Fruit fly (Drosophila melanogaster) whole organism, embryonic: ENCODE data around the gene HBS1.

Experiments
- Adf1 ChIP-seq: fragments of 200-800 bp; sonication (Bioruptor generic); IDR thresholded peaks from 2 replicates; pipeline ENCODE4 v1.3.6; 2022; ENCODE audit warnings: missing biosample characterization, missing genetic modification characterization
- Atf-2 ChIP-seq: fragments of 200-800 bp; sonication (Bioruptor generic); optimal IDR thresholded peaks from 2 replicates; lab custom pipeline; 2016; ENCODE audit warnings: missing biosample characterization, missing genetic modification characterization
- B-H2 ChIP-seq: fragments of 200-800 bp; sonication (Bioruptor generic); optimal IDR thresholded peaks from 2 replicates; lab custom pipeline; 2018; ENCODE audit warnings: missing biosample characterization, mild to moderate bottlenecking, missing genetic modification characterization
- Blimp-1 ChIP-seq: fragments of 200-800 bp; sonication (Bioruptor generic); optimal IDR thresholded peaks from 3 replicates; lab custom pipeline; 2018; ENCODE audit warnings: missing biosample characterization, missing genetic modification characterization, mild to moderate bottlenecking, moderate library complexity, missing genetic modification reagents
- Bteb2 ChIP-seq: fragments of 200-800 bp; sonication (Bioruptor generic); optimal IDR thresholded peaks from 2 replicates; lab custom pipeline; 2016; ENCODE audit warnings: missing biosample characterization, missing genetic modification characterization
- CG10209 ChIP-seq: fragments of 200-800 bp; sonication (Bioruptor generic); optimal IDR thresholded peaks from 3 replicates; lab custom pipeline; 2017; ENCODE audit warnings: missing biosample characterization, mild to moderate bottlenecking, missing genetic modification characterization, missing genetic modification reagents
- CG10274 ChIP-seq: fragments of 200-800 bp; sonication (Bioruptor generic); optimal IDR thresholded peaks from 3 replicates; lab custom pipeline; 2017; ENCODE audit warnings: missing biosample characterization, mild to moderate bottlenecking, missing genetic modification characterization
- CG10321 ChIP-seq: fragments of 200-800 bp; sonication (Bioruptor generic); IDR thresholded peaks from 2 replicates; pipeline ENCODE4 v1.3.6; 2022; ENCODE audit warnings: missing biosample characterization, missing genetic modification characterization
- CG10979 ChIP-seq: fragments of 200-800 bp; sonication (Bioruptor generic); optimal IDR thresholded peaks from 2 replicates; lab custom pipeline; 2018; ENCODE audit warnings: missing biosample characterization, mild to moderate bottlenecking, missing genetic modification characterization, moderate library complexity
- CG12104 ChIP-seq: fragments of 200-800 bp; sonication (Bioruptor generic); optimal IDR thresholded peaks from 3 replicates; lab custom pipeline; 2016; ENCODE audit warnings: missing biosample characterization, missing genetic modification characterization
- CG12236 ChIP-seq: fragments of 200-800 bp; sonication (Bioruptor generic); optimal IDR thresholded peaks from 2 replicates; lab custom pipeline; 2016; ENCODE audit warnings: missing biosample characterization, missing genetic modification characterization
- CG12391 ChIP-seq: fragments of 200-800 bp; sonication (Bioruptor generic); optimal IDR thresholded peaks from 3 replicates; lab custom pipeline; 2018; ENCODE audit warnings: missing biosample characterization, mild to moderate bottlenecking, missing genetic modification characterization, moderate library complexity
- CG12769 ChIP-seq: fragments of 200-800 bp; sonication (Bioruptor generic); optimal IDR thresholded peaks from 2 replicates; lab custom pipeline; 2019; ENCODE audit warnings: missing biosample characterization, mild to moderate bottlenecking, missing genetic modification characterization, moderate library complexity
- CG15073 ChIP-seq: fragments of 200-800 bp; sonication (Bioruptor generic); optimal IDR thresholded peaks from 2 replicates; lab custom pipeline; 2016; ENCODE audit warnings: missing biosample characterization, missing genetic modification characterization
- CG16863 ChIP-seq: fragments of 200-800 bp; sonication (Bioruptor generic); optimal IDR thresholded peaks from 3 replicates; lab custom pipeline; 2016; ENCODE audit warnings: missing biosample characterization, missing genetic modification characterization
- CG17359 ChIP-seq: fragments of 200-800 bp; sonication (Bioruptor generic); optimal IDR thresholded peaks from 3 replicates; lab custom pipeline; 2018; ENCODE audit warnings: missing biosample characterization, mild to moderate bottlenecking, missing genetic modification characterization, moderate library complexity
- CG17912 ChIP-seq: fragments of 200-800 bp; sonication (Bioruptor generic); optimal IDR thresholded peaks from 2 replicates; lab custom pipeline; 2018; ENCODE audit warnings: missing biosample characterization, mild to moderate bottlenecking, missing genetic modification characterization
- CG18599 ChIP-seq: fragments of 200-800 bp; sonication (Bioruptor generic); optimal IDR thresholded peaks from 3 replicates; lab custom pipeline; 2017; ENCODE audit warnings: missing biosample characterization, missing genetic modification characterization, mild to moderate bottlenecking, moderate library complexity, missing genetic modification reagents
- CG31388 ChIP-seq: fragments of 200-800 bp; sonication (Bioruptor generic); optimal IDR thresholded peaks from 2 replicates; lab custom pipeline; 2016; ENCODE audit warnings: missing biosample characterization, missing genetic modification characterization
- CG32767 ChIP-seq: fragments of 200-800 bp; sonication (Bioruptor generic); IDR thresholded peaks from 2 replicates; pipeline ENCODE4 v1.3.6; 2022; ENCODE audit warnings: missing biosample characterization, missing genetic modification characterization
- CG7987 ChIP-seq: fragments of 200-800 bp; sonication (Bioruptor generic); optimal IDR thresholded peaks from 2 replicates; lab custom pipeline; 2018; ENCODE audit warnings: missing biosample characterization, mild to moderate bottlenecking, missing genetic modification characterization, moderate library complexity
- Camta ChIP-seq: fragments of 200-800 bp; sonication (Bioruptor generic); optimal IDR thresholded peaks from 2 replicates; lab custom pipeline; 2016; ENCODE audit warnings: missing biosample characterization, missing genetic modification characterization
- Dp ChIP-seq: fragments of 200-800 bp; sonication (Bioruptor generic); optimal IDR thresholded peaks from 2 replicates; lab custom pipeline; 2018; ENCODE audit warnings: missing biosample characterization, mild to moderate bottlenecking, missing genetic modification characterization, moderate library complexity
- E2f2 ChIP-seq: fragments of 200-800 bp; sonication (Bioruptor generic); IDR thresholded peaks from 2 replicates; pipeline ENCODE4 v1.3.6; 2022; ENCODE audit warnings: missing biosample characterization, missing genetic modification characterization
- Lpt ChIP-seq: fragments of >200 bp; optimal IDR thresholded peaks from 2 replicates; lab custom pipeline; 2018; ENCODE audit warnings: missing biosample characterization, missing genetic modification characterization
- Med ChIP-seq: fragments of 200-800 bp; sonication (Bioruptor generic); peaks from one replicate; lab custom pipeline; 2016; ENCODE audit warnings: missing biosample characterization, missing genetic modification characterization, mild to moderate bottlenecking, inconsistent platforms, moderate library complexity
- NC2β ChIP-seq: fragments of 200-800 bp; sonication (Bioruptor generic); optimal IDR thresholded peaks from 2 replicates; lab custom pipeline; 2016; ENCODE audit warnings: missing biosample characterization, missing genetic modification characterization
- Nf-YB ChIP-seq: fragments of 200-800 bp; sonication (Bioruptor generic); optimal IDR thresholded peaks from 3 replicates; lab custom pipeline; 2019; ENCODE audit warnings: missing biosample characterization, mild to moderate bottlenecking, missing genetic modification characterization, moderate library complexity
- Sry-β ChIP-seq: fragments of 200-800 bp; sonication (Bioruptor generic); optimal IDR thresholded peaks from 2 replicates; lab custom pipeline; 2018; ENCODE audit warnings: missing biosample characterization, mild to moderate bottlenecking, missing genetic modification characterization, moderate library complexity
- Xbp1 ChIP-seq: fragments of 200-800 bp; sonication (Bioruptor generic); optimal IDR thresholded peaks from 3 replicates; lab custom pipeline; 2016; ENCODE audit warnings: missing biosample characterization, mild to moderate bottlenecking, missing genetic modification characterization
- ap ChIP-seq: fragments of 200-800 bp; sonication (Bioruptor generic); IDR thresholded peaks from 2 replicates; pipeline ENCODE4 v1.3.6; 2022; ENCODE audit warnings: missing biosample characterization, missing genetic modification characterization
- caup ChIP-seq: fragments of 200-800 bp; sonication (Bioruptor generic); optimal IDR thresholded peaks from 3 replicates; lab custom pipeline; 2017; ENCODE audit warnings: missing biosample characterization, mild to moderate bottlenecking, missing genetic modification characterization, moderate library complexity; ENCODE audit not compliant: severe bottlenecking
- chn ChIP-seq: fragments of 200-800 bp; sonication (Bioruptor generic); optimal IDR thresholded peaks from 2 replicates; lab custom pipeline; 2016; ENCODE audit warnings: missing biosample characterization, missing genetic modification characterization
- dati ChIP-seq: fragments of 200-800 bp; sonication (Bioruptor generic); IDR thresholded peaks from 2 replicates; pipeline ENCODE4 v1.3.6; 2022; ENCODE audit warnings: missing biosample characterization, missing genetic modification characterization
- dpn ChIP-seq, 2 experiments: fragments of 200-800 bp; sonication (Bioruptor generic); optimal IDR thresholded peaks; 3 replicates each; lab custom pipeline; 2016; ENCODE audit warnings: missing biosample characterization in 2 of 2, missing genetic modification characterization in 2 of 2
- fd102C ChIP-seq: fragments of 200-800 bp; sonication (Bioruptor generic); optimal IDR thresholded peaks from 2 replicates; lab custom pipeline; 2018; ENCODE audit warnings: missing biosample characterization, mild to moderate bottlenecking, missing genetic modification characterization, moderate library complexity
- gsb-n ChIP-seq: fragments of 200-800 bp; sonication (Bioruptor generic); optimal IDR thresholded peaks from 3 replicates; lab custom pipeline; 2018; ENCODE audit warnings: missing biosample characterization, mild to moderate bottlenecking, missing genetic modification characterization
- jigr1 ChIP-seq: fragments of 200-800 bp; sonication (Bioruptor generic); IDR thresholded peaks from 3 replicates; pipeline ENCODE4 v1.3.6; 2022; ENCODE audit warnings: missing biosample characterization, missing genetic modification characterization
- lmd ChIP-seq: fragments of 200-800 bp; sonication (Bioruptor generic); IDR thresholded peaks from 2 replicates; pipeline ENCODE4 v1.3.6; 2022; ENCODE audit warnings: missing biosample characterization, missing genetic modification characterization
- mirr ChIP-seq: fragments of 200-800 bp; sonication (Bioruptor generic); optimal IDR thresholded peaks from 3 replicates; lab custom pipeline; 2018; ENCODE audit warnings: missing biosample characterization, mild to moderate bottlenecking, missing genetic modification characterization
- nmo ChIP-seq: fragments of 200-800 bp; sonication (Bioruptor generic); optimal IDR thresholded peaks from 2 replicates; lab custom pipeline; 2018; ENCODE audit warnings: missing biosample characterization, mild to moderate bottlenecking, missing genetic modification characterization, moderate library complexity
- nom ChIP-seq: fragments of 200-800 bp; sonication (Bioruptor generic); optimal IDR thresholded peaks from 2 replicates; lab custom pipeline; 2017; ENCODE audit warnings: missing biosample characterization, missing genetic modification characterization, mild to moderate bottlenecking, moderate library complexity, missing genetic modification reagents
- peb ChIP-seq: fragments of 200-800 bp; sonication (Bioruptor generic); IDR thresholded peaks from 2 replicates; pipeline ENCODE4 v1.3.6; 2022; ENCODE audit warnings: missing biosample characterization, missing genetic modification characterization
- pfk ChIP-seq: fragments of 200-800 bp; sonication (Bioruptor generic); optimal IDR thresholded peaks from 2 replicates; lab custom pipeline; 2018; ENCODE audit warnings: missing biosample characterization, mild to moderate bottlenecking, missing genetic modification characterization, moderate library complexity
- row ChIP-seq: fragments of 200-800 bp; sonication (Bioruptor generic); IDR thresholded peaks from 3 replicates; pipeline ENCODE4 v1.3.6; 2022; ENCODE audit warnings: missing biosample characterization, missing genetic modification characterization
- salm ChIP-seq: fragments of 200-800 bp; sonication (Bioruptor generic); optimal IDR thresholded peaks from 2 replicates; lab custom pipeline; 2018; ENCODE audit warnings: missing biosample characterization, mild to moderate bottlenecking, missing genetic modification characterization
- sd ChIP-seq: fragments of 200-800 bp; sonication (Bioruptor generic); optimal IDR thresholded peaks from 3 replicates; lab custom pipeline; 2018; ENCODE audit warnings: missing biosample characterization, mild to moderate bottlenecking, missing genetic modification characterization, moderate library complexity
- tio ChIP-seq: fragments of 200-800 bp; sonication (Bioruptor generic); optimal IDR thresholded peaks from 2 replicates; lab custom pipeline; 2017; ENCODE audit warnings: missing biosample characterization, missing genetic modification characterization, inconsistent platforms
- tll ChIP-seq, 2 experiments: fragments of 200-800 bp in 1 of 2; fragments of >200 bp in 1 of 2; sonication (Bioruptor generic) in 1 of 2; optimal IDR thresholded peaks; 2 replicates each; lab custom pipeline; 2017 to 2019; ENCODE audit warnings: missing biosample characterization in 2 of 2, missing genetic modification characterization in 2 of 2, mild to moderate bottlenecking in 1 of 2, moderate library complexity in 1 of 2
- zf30C ChIP-seq: fragments of 200-800 bp; sonication (Bioruptor generic); optimal IDR thresholded peaks from 3 replicates; lab custom pipeline; 2018; ENCODE audit warnings: missing biosample characterization, mild to moderate bottlenecking, missing genetic modification characterization

Gene HBS1

dm6 chr3L:1876215-1876625 is 11.2 kb upstream of the HBS1 start, which contains the start of gene dre4 (continued):
- peak; percentile 80 for TF ChIP-seq CG18599 (GFP tag; lab: Kevin White, UChicago)
- 0 out of 2 replicates have a peak, but pooled peaks have one; percentile 42 for TF ChIP-seq CG10321
- 0 out of 2 replicates have a peak, but pooled peaks have one; percentile 28 for TF ChIP-seq CG32767 (GFP tag; lab: Robert Waterston, UW)
- peak; percentile 14 for TF ChIP-seq Nf-YB
- peak; percentile 76 for TF ChIP-seq nmo (GFP tag; lab: Kevin White, UChicago)
- peak; percentile 52 for TF ChIP-seq ap (GFP tag; lab: Robert Waterston, UW)
- TF ChIP-seq CG12236 = peak; percentile 27
- TF ChIP-seq gsb-n (tag; lab: Kevin White, UChicago) = peak; percentile 72
- TF ChIP-seq CG12769 (tag; lab: Kevin White, UChicago) = peak; percentile 66
- no peak for TF ChIP-seq CG15073
- no peak for TF ChIP-seq peb (GFP tag; lab: Robert Waterston, UW)
- TF ChIP-seq fd102C (GFP tag; lab: Kevin White, UChicago) = peak; percentile 37
- TF ChIP-seq B-H2 (GFP tag; lab: Kevin White, UChicago) = no peak
- peak; percentile 72 for TF ChIP-seq Blimp-1 (GFP tag; lab: Kevin White, UChicago)
- no peak for TF ChIP-seq tll (GFP tag; optimal IDR thresholded peaks at IDR 0.05; lab: Kevin White, UChicago)
- TF ChIP-seq CG12104 (GFP tag; lab: Kevin White, UChicago) = peak; percentile 9
- no peak for TF ChIP-seq mirr (GFP tag; lab: Kevin White, UChicago)
- peak; percentile 81 for TF ChIP-seq Xbp1
- TF ChIP-seq CG17912 (GFP tag; lab: Kevin White, UChicago) = no peak
- TF ChIP-seq Adf1 = peak; percentile 70
- TF ChIP-seq nom (GFP tag; lab: Kevin White, UChicago) = peak; percentile 47
- TF ChIP-seq lmd (GFP tag; lab: Robert Waterston, UW) = peak; percentile 52
- TF ChIP-seq CG10274 = no peak
- TF ChIP-seq Dp = peak; percentile 81
- no peak for TF ChIP-seq Sry-β (GFP tag; lab: Kevin White, UChicago)
- TF ChIP-seq CG10209 (GFP tag; lab: Kevin White, UChicago) = peak; percentile 70
- 0 out of 2 replicates have a peak, but pooled peaks have one; percentile 56 for TF ChIP-seq dati
- TF ChIP-seq Med = peak; percentile 91
- peak; percentile 62 for TF ChIP-seq Bteb2 (GFP tag; lab: Kevin White, UChicago)
- peak; percentile 46 for TF ChIP-seq chn (GFP tag; lab: Kevin White, UChicago)
- peak; percentile 37 for TF ChIP-seq CG7987 (GFP tag; lab: Kevin White, UChicago)
- peak; percentile 77 to 80 for TF ChIP-seq dpn (GFP tag; optimal IDR thresholded peaks at IDR 0.05; lab: Kevin White, UChicago)
- peak; percentile 88 for TF ChIP-seq E2f2 (GFP tag; lab: Robert Waterston, UW)
- TF ChIP-seq salm (tag; lab: Kevin White, UChicago) = peak; percentile 45
- no peak for TF ChIP-seq tio (GFP tag; lab: Kevin White, UChicago)
- TF ChIP-seq Atf-2 (GFP tag; lab: Kevin White, UChicago) = peak; percentile 66
- TF ChIP-seq jigr1 (GFP tag; lab: Robert Waterston, UW) = no peak
- TF ChIP-seq row (GFP tag; lab: Robert Waterston, UW) = peak; percentile 70
- TF ChIP-seq CG17359 (tag; lab: Kevin White, UChicago) = peak; percentile 75
- TF ChIP-seq CG12391 (tag; lab: Kevin White, UChicago) = peak; percentile 79
- TF ChIP-seq NC2β = peak; percentile 81
- TF ChIP-seq Lpt (GFP tag; lab: Kevin White, UChicago) = no peak
- peak; percentile 51 for TF ChIP-seq caup
- TF ChIP-seq CG10979 (tag; lab: Kevin White, UChicago) = peak; percentile 78
- no peak for TF ChIP-seq pfk (GFP tag; lab: Kevin White, UChicago)
- TF ChIP-seq zf30C (GFP tag; lab: Kevin White, UChicago) = peak; percentile 95
- peak; percentile 21 for TF ChIP-seq CG31388 (GFP tag; lab: Kevin White, UChicago)
- TF ChIP-seq Camta (GFP tag; lab: Kevin White, UChicago) = peak; percentile 65
- TF ChIP-seq sd (tag; lab: Kevin White, UChicago) = peak; percentile 96
- peak; percentile 69 for TF ChIP-seq CG16863 (GFP tag; lab: Kevin White, UChicago)
